Worm (Caenorhabditis elegans): ENCODE data around the gene mics-1.

ce11 chrV:10568496-10568895 is 9.6 kb downstream of the mics-1 start:
- TF ChIP-seq him-1 (tag; optimal IDR thresholded peaks at IDR 0.05) (no peak), W03F9.2 (tag; optimal IDR thresholded peaks at IDR 0.05) (no peak)
